Worm (Caenorhabditis elegans): Measurements from ENCODE around the gene Y9C2UA.1.

- no peak for TF ChIP-seq tra-4 (tag; optimal IDR thresholded peaks at IDR 0.05)
- no peak for TF ChIP-seq ceh-36 (tag; optimal IDR thresholded peaks at IDR 0.05)
- no peak for TF ChIP-seq ama-1 (optimal IDR thresholded peaks at IDR 0.05)
- TF ChIP-seq ets-7 (tag; optimal IDR thresholded peaks at IDR 0.05) = no peak
- TF ChIP-seq ceh-13 (GFP tag; optimal IDR thresholded peaks at IDR 0.05) = no peak
Observed at ce11 chrII:9100798-9101197, 38.7 kb upstream of the Y9C2UA.1 start, which contains the start of gene T24H10.5.

All from whole organism, early embryonic.